Fruit fly (Drosophila melanogaster) whole organism, pupa: ENCODE measurements around the gene CG11106.

Experiments
- CG10348 ChIP-seq: fragments of 200-800 bp; sonication (Bioruptor generic); IDR thresholded peaks from 2 replicates; pipeline ENCODE4 v1.3.6; 2022; ENCODE audit warnings: missing biosample characterization, missing genetic modification characterization
- CG13204 ChIP-seq: fragments of 200-800 bp; sonication (Bioruptor generic); optimal IDR thresholded peaks from 2 replicates; lab custom pipeline; 2018; ENCODE audit warnings: missing biosample characterization, mild to moderate bottlenecking, missing genetic modification characterization, moderate library complexity
- CG14655 ChIP-seq: fragments of 200-800 bp; sonication (Bioruptor generic); optimal IDR thresholded peaks from 3 replicates; lab custom pipeline; 2017; ENCODE audit warnings: mild to moderate bottlenecking, missing biosample characterization, missing genetic modification reagents, missing genetic modification characterization
- CG15710 ChIP-seq: fragments of 200-800 bp; sonication (Bioruptor generic); optimal IDR thresholded peaks from 2 replicates; lab custom pipeline; 2018; ENCODE audit warnings: missing biosample characterization, mild to moderate bottlenecking, missing genetic modification characterization, moderate library complexity
- CG32121 ChIP-seq: fragments of 200-800 bp; sonication (Bioruptor generic); IDR thresholded peaks from 2 replicates; pipeline ENCODE4 v1.3.6; 2022; ENCODE audit warnings: missing biosample characterization, missing genetic modification characterization
- CG34367 ChIP-seq: fragments of 200-800 bp; sonication (Bioruptor generic); optimal IDR thresholded peaks from 2 replicates; lab custom pipeline; 2018; ENCODE audit warnings: missing biosample characterization, mild to moderate bottlenecking, missing genetic modification characterization
- CG4496 ChIP-seq: fragments of 200-800 bp; sonication (Bioruptor generic); IDR thresholded peaks from 3 replicates; pipeline ENCODE4 v1.3.6; 2022; ENCODE audit warnings: missing biosample characterization, missing genetic modification characterization
- CG8159 ChIP-seq: fragments of 200-800 bp; sonication (Bioruptor generic); optimal IDR thresholded peaks from 3 replicates; lab custom pipeline; 2018; ENCODE audit warnings: missing biosample characterization, mild to moderate bottlenecking, missing genetic modification characterization, moderate library complexity
- CG9948 ChIP-seq: fragments of 200-800 bp; sonication (Bioruptor generic); optimal IDR thresholded peaks from 2 replicates; lab custom pipeline; 2018; ENCODE audit warnings: missing biosample characterization, mild to moderate bottlenecking, missing genetic modification characterization, moderate library complexity
- EcR ChIP-seq: fragments of 200-800 bp; sonication (Bioruptor generic); optimal IDR thresholded peaks from 3 replicates; lab custom pipeline; 2019; ENCODE audit warnings: missing biosample characterization, missing genetic modification characterization, mild to moderate bottlenecking, moderate library complexity, missing genetic modification reagents
- Pif1B ChIP-seq: fragments of 200-800 bp; sonication (Bioruptor generic); optimal IDR thresholded peaks from 3 replicates; lab custom pipeline; 2016; ENCODE audit warnings: missing biosample characterization, missing genetic modification characterization

DNA sequence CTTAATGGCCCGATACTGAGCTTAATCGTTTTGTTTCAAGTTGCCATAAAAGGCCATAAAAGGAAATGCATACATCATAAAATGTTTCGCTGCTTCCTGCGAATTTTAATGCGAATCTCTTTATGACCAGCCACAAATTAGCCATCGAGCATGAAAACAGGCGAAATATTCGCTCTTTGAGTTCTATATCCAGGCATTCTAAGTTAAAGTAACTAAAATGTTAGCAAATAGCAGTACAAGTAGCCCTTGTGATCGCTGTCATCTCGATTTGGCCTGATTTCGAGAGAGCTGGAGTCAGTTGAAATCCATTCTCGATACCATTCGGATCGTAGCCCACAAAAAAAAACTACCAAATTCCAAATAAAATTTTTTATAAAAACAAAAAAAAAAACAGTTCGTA, at the start of gene CG11106:
- TF ChIP-seq EcR (no peak), CG8159 (tag; lab: Kevin White, UChicago) (no peak), CG15710 (tag; lab: Kevin White, UChicago) (no peak), CG4496 (no peak), Pif1B (GFP tag; lab: Kevin White, UChicago) (no peak), CG13204 (no peak), CG14655 (GFP tag; lab: Kevin White, UChicago) (no peak), CG34367 (no peak), CG32121 (no peak), CG10348 (GFP tag; lab: Robert Waterston, UW) (no peak), CG9948 (tag; lab: Kevin White, UChicago) (no peak)
